Fruit fly (Drosophila melanogaster) whole organism, embryonic: ENCODE results near the gene hiro.

Experiments used
- Bteb2 ChIP-seq: fragments of 200-800 bp; sonication (Bioruptor generic); optimal IDR thresholded peaks from 2 replicates; lab custom pipeline; 2016; ENCODE audit warnings: missing biosample characterization, missing genetic modification characterization
- CG10209 ChIP-seq: fragments of 200-800 bp; sonication (Bioruptor generic); optimal IDR thresholded peaks from 3 replicates; lab custom pipeline; 2017; ENCODE audit warnings: missing biosample characterization, mild to moderate bottlenecking, missing genetic modification characterization, missing genetic modification reagents
- CG10274 ChIP-seq: fragments of 200-800 bp; sonication (Bioruptor generic); optimal IDR thresholded peaks from 3 replicates; lab custom pipeline; 2017; ENCODE audit warnings: missing biosample characterization, mild to moderate bottlenecking, missing genetic modification characterization
- CG11398 ChIP-seq: fragments of 200-800 bp; sonication (Bioruptor generic); optimal IDR thresholded peaks from 2 replicates; lab custom pipeline; 2016; ENCODE audit warnings: missing biosample characterization, missing genetic modification characterization
- CG12391 ChIP-seq: fragments of 200-800 bp; sonication (Bioruptor generic); optimal IDR thresholded peaks from 3 replicates; lab custom pipeline; 2018; ENCODE audit warnings: missing biosample characterization, mild to moderate bottlenecking, missing genetic modification characterization, moderate library complexity
- CG13123 ChIP-seq: fragments of 200-800 bp; sonication (Bioruptor generic); optimal IDR thresholded peaks from 2 replicates; lab custom pipeline; 2016; ENCODE audit warnings: missing biosample characterization, missing genetic modification characterization
- CG13775 ChIP-seq: fragments of 200-800 bp; sonication (Bioruptor generic); optimal IDR thresholded peaks from 3 replicates; lab custom pipeline; 2017; ENCODE audit warnings: missing biosample characterization, mild to moderate bottlenecking, missing genetic modification characterization
- CG13894 ChIP-seq: fragments of 200-800 bp; sonication (Bioruptor generic); optimal IDR thresholded peaks from 3 replicates; lab custom pipeline; 2018; ENCODE audit warnings: missing biosample characterization, mild to moderate bottlenecking, missing genetic modification characterization, moderate library complexity
- CG15514 ChIP-seq: fragments of 200-800 bp; sonication (Bioruptor generic); optimal IDR thresholded peaks from 3 replicates; lab custom pipeline; 2017; ENCODE audit warnings: missing biosample characterization, missing genetic modification characterization, mild to moderate bottlenecking, moderate library complexity, missing genetic modification reagents
- CG16863 ChIP-seq: fragments of 200-800 bp; sonication (Bioruptor generic); optimal IDR thresholded peaks from 3 replicates; lab custom pipeline; 2016; ENCODE audit warnings: missing biosample characterization, missing genetic modification characterization
- CG2889 ChIP-seq: fragments of 200-800 bp; sonication (Bioruptor generic); IDR thresholded peaks from 3 replicates; pipeline ENCODE4 v1.3.6; 2022; ENCODE audit warnings: missing biosample characterization, missing genetic modification characterization
- CG3065 ChIP-seq: fragments of 200-800 bp; sonication (Bioruptor generic); optimal IDR thresholded peaks from 2 replicates; lab custom pipeline; 2016; ENCODE audit warnings: missing biosample characterization, missing genetic modification characterization
- CG3995 ChIP-seq: fragments of 200-800 bp; sonication (Bioruptor generic); optimal IDR thresholded peaks from 3 replicates; lab custom pipeline; 2016; ENCODE audit warnings: missing biosample characterization, missing genetic modification characterization
- CG4282 ChIP-seq: fragments of 200-800 bp; sonication (Bioruptor generic); optimal IDR thresholded peaks from 2 replicates; lab custom pipeline; 2016; ENCODE audit warnings: missing biosample characterization, missing genetic modification characterization
- CG4404 ChIP-seq: fragments of 200-800 bp; sonication (Bioruptor generic); IDR thresholded peaks from 2 replicates; pipeline ENCODE4 v1.3.6; 2022; ENCODE audit warnings: missing biosample characterization, missing genetic modification characterization
- CG7963 ChIP-seq: fragments of 200-800 bp; sonication (Bioruptor generic); IDR thresholded peaks from 3 replicates; pipeline ENCODE4 v1.3.6; 2022; ENCODE audit warnings: missing biosample characterization, missing genetic modification characterization; ENCODE audit not compliant: partially characterized antibody
- CkIIα-i1 ChIP-seq: fragments of 200-800 bp; sonication (Bioruptor generic); IDR thresholded peaks from 2 replicates; pipeline ENCODE4 v1.3.6; 2022; ENCODE audit warnings: missing biosample characterization, missing genetic modification characterization
- Dbx ChIP-seq: fragments of 200-800 bp; sonication (Bioruptor generic); IDR thresholded peaks from 3 replicates; pipeline ENCODE4 v1.3.6; 2022; ENCODE audit warnings: missing biosample characterization, missing genetic modification characterization
- HLH4C ChIP-seq: fragments of 200-800 bp; sonication (Bioruptor generic); IDR thresholded peaks from 3 replicates; pipeline ENCODE4 v1.3.6; 2022; ENCODE audit warnings: missing biosample characterization, missing genetic modification characterization; ENCODE audit not compliant: partially characterized antibody
- Hr3 ChIP-seq: fragments of 200-800 bp; sonication (Bioruptor generic); optimal IDR thresholded peaks from 3 replicates; lab custom pipeline; 2016; ENCODE audit warnings: missing biosample characterization, missing genetic modification characterization
- Hr39 ChIP-seq: fragments of >200 bp; optimal IDR thresholded peaks from 2 replicates; lab custom pipeline; 2017
- Hr78 ChIP-seq, 2 experiments: fragments of 200-800 bp in 1 of 2; fragments of >200 bp in 1 of 2; sonication (Bioruptor generic) in 1 of 2; optimal IDR thresholded peaks; 2 replicates each; lab custom pipeline; 2017 to 2019; ENCODE audit warnings: missing biosample characterization in 2 of 2, missing genetic modification characterization in 2 of 2, mild to moderate bottlenecking in 1 of 2, moderate library complexity in 1 of 2
- Jarid2 ChIP-seq: fragments of 200-800 bp; sonication (Bioruptor generic); optimal IDR thresholded peaks from 3 replicates; lab custom pipeline; 2017; ENCODE audit warnings: mild to moderate bottlenecking, missing biosample characterization, missing genetic modification reagents, missing genetic modification characterization
- Lhr ChIP-seq: fragments of 200-800 bp; sonication (Bioruptor generic); optimal IDR thresholded peaks from 3 replicates; lab custom pipeline; 2017; ENCODE audit warnings: mild to moderate bottlenecking, missing biosample characterization, missing genetic modification reagents, missing genetic modification characterization
- Optix ChIP-seq: fragments of 200-800 bp; sonication (Bioruptor generic); IDR thresholded peaks from 3 replicates; pipeline ENCODE4 v1.3.6; 2022; ENCODE audit warnings: missing biosample characterization, missing genetic modification characterization
- PHDP ChIP-seq: fragments of 200-800 bp; sonication (Bioruptor generic); optimal IDR thresholded peaks from 3 replicates; lab custom pipeline; 2018; ENCODE audit warnings: missing biosample characterization, mild to moderate bottlenecking, missing genetic modification characterization, moderate library complexity
- Poxn ChIP-seq: fragments of 200-800 bp; sonication (Bioruptor generic); IDR thresholded peaks from 2 replicates; pipeline ENCODE4 v1.3.6; 2022; ENCODE audit warnings: missing biosample characterization, missing genetic modification characterization
- Ravus ChIP-seq: fragments of 200-800 bp; sonication (Bioruptor generic); IDR thresholded peaks from 2 replicates; pipeline ENCODE4 v1.3.6; 2022; ENCODE audit warnings: missing biosample characterization, missing genetic modification characterization
- Scr ChIP-seq: fragments of 200-800 bp; sonication (Bioruptor generic); IDR thresholded peaks from 2 replicates; pipeline ENCODE4 v1.3.6; 2022; ENCODE audit warnings: missing biosample characterization, missing genetic modification characterization; ENCODE audit not compliant: partially characterized antibody
- Side ChIP-seq: fragments of 200-800 bp; sonication (Bioruptor generic); optimal IDR thresholded peaks from 2 replicates; lab custom pipeline; 2016; ENCODE audit warnings: missing biosample characterization, missing genetic modification characterization
- Ssrp ChIP-seq: fragments of 200-800 bp; sonication (Bioruptor generic); optimal IDR thresholded peaks from 2 replicates; lab custom pipeline; 2018; ENCODE audit warnings: missing biosample characterization, mild to moderate bottlenecking, missing genetic modification characterization, moderate library complexity
- ac ChIP-seq: fragments of 200-800 bp; sonication (Bioruptor generic); optimal IDR thresholded peaks from 3 replicates; lab custom pipeline; 2017; ENCODE audit warnings: missing biosample characterization, mild to moderate bottlenecking, missing genetic modification characterization
- aop ChIP-seq: fragments of 200-800 bp; sonication (Bioruptor generic); IDR thresholded peaks from 2 replicates; pipeline ENCODE4 v1.3.6; 2022; ENCODE audit warnings: missing biosample characterization, missing genetic modification characterization
- bcd ChIP-seq: fragments of 200-800 bp; sonication (Bioruptor generic); optimal IDR thresholded peaks from 2 replicates; lab custom pipeline; 2017; ENCODE audit warnings: missing biosample characterization, mild to moderate bottlenecking, missing genetic modification characterization
- chif ChIP-seq, 2 experiments: fragments of 200-800 bp; sonication (Bioruptor generic); optimal IDR thresholded peaks; 3 replicates each; lab custom pipeline; 2016; ENCODE audit warnings: missing biosample characterization in 2 of 2, missing genetic modification characterization in 2 of 2
- corto ChIP-seq: fragments of 200-800 bp; sonication (Bioruptor generic); optimal IDR thresholded peaks from 2 replicates; lab custom pipeline; 2016; ENCODE audit warnings: missing biosample characterization, mild to moderate bottlenecking, missing genetic modification characterization, moderate library complexity
- emc ChIP-seq: fragments of 200-800 bp; sonication (Bioruptor generic); optimal IDR thresholded peaks from 2 replicates; lab custom pipeline; 2016; ENCODE audit warnings: missing biosample characterization, missing genetic modification characterization
- gt ChIP-seq: fragments of 200-800 bp; sonication (Bioruptor generic); IDR thresholded peaks from 2 replicates; pipeline ENCODE4 v1.3.6; 2022; ENCODE audit warnings: missing biosample characterization, missing genetic modification characterization
- ham ChIP-seq: fragments of 200-800 bp; sonication (Bioruptor generic); IDR thresholded peaks from 2 replicates; pipeline ENCODE4 v1.3.6; 2022; ENCODE audit warnings: missing biosample characterization, missing genetic modification characterization
- knrl ChIP-seq: fragments of 200-800 bp; sonication (Bioruptor generic); IDR thresholded peaks from 3 replicates; pipeline ENCODE4 v1.3.6; 2022; ENCODE audit warnings: missing biosample characterization, missing genetic modification characterization; ENCODE audit not compliant: partially characterized antibody
- lilli ChIP-seq: fragments of 200-800 bp; sonication (Bioruptor generic); optimal IDR thresholded peaks from 3 replicates; lab custom pipeline; 2016; ENCODE audit warnings: missing biosample characterization, missing genetic modification characterization
- mld ChIP-seq: fragments of 200-800 bp; sonication (Bioruptor generic); IDR thresholded peaks from 3 replicates; pipeline ENCODE4 v1.3.6; 2022; ENCODE audit warnings: missing biosample characterization, missing genetic modification characterization; ENCODE audit not compliant: partially characterized antibody
- oc ChIP-seq: fragments of 200-800 bp; sonication (Bioruptor generic); optimal IDR thresholded peaks from 2 replicates; lab custom pipeline; 2018; ENCODE audit warnings: missing biosample characterization, mild to moderate bottlenecking, missing genetic modification characterization, moderate library complexity
- pros ChIP-seq: fragments of 200-800 bp; sonication (Bioruptor generic); optimal IDR thresholded peaks from 3 replicates; lab custom pipeline; 2019; ENCODE audit warnings: missing biosample characterization, mild to moderate bottlenecking, missing genetic modification characterization, moderate library complexity
- sc ChIP-seq, 3 experiments: fragments of >200 bp in 2 of 3; fragments of 200-800 bp in 1 of 3; sonication (Bioruptor generic) in 1 of 3; optimal IDR thresholded peaks; 2 replicates in 2 of 3; 3 replicates in 1 of 3; lab custom pipeline; 2017; ENCODE audit warnings: mild to moderate bottlenecking in 1 of 3, missing biosample characterization in 1 of 3, missing genetic modification characterization in 1 of 3, missing genetic modification reagents in 1 of 3
- tap ChIP-seq: fragments of 200-800 bp; optimal IDR thresholded peaks from 3 replicates; lab custom pipeline; 2019; ENCODE audit warnings: missing biosample characterization, mild to moderate bottlenecking, missing genetic modification characterization, moderate library complexity
- tio ChIP-seq: fragments of 200-800 bp; sonication (Bioruptor generic); optimal IDR thresholded peaks from 2 replicates; lab custom pipeline; 2017; ENCODE audit warnings: missing biosample characterization, missing genetic modification characterization, inconsistent platforms
- vnd ChIP-seq: fragments of 200-800 bp; sonication (Bioruptor generic); IDR thresholded peaks from 3 replicates; pipeline ENCODE4 v1.3.6; 2022; ENCODE audit warnings: missing biosample characterization, missing genetic modification characterization; ENCODE audit not compliant: partially characterized antibody
- vvl ChIP-seq: fragments of 200-800 bp; sonication (Bioruptor generic); IDR thresholded peaks from 2 replicates; pipeline ENCODE4 v1.3.6; 2022; ENCODE audit warnings: missing biosample characterization, missing genetic modification characterization
- wdn ChIP-seq: fragments of 200-800 bp; sonication (Bioruptor generic); IDR thresholded peaks from 2 replicates; pipeline ENCODE4 v1.3.6; 2022; ENCODE audit warnings: missing biosample characterization, missing genetic modification characterization
- wor ChIP-seq: fragments of 200-800 bp; sonication (Bioruptor generic); IDR thresholded peaks from 2 replicates; pipeline ENCODE4 v1.3.6; 2022; ENCODE audit warnings: missing biosample characterization, missing genetic modification characterization

The hiro gene

DNA sequence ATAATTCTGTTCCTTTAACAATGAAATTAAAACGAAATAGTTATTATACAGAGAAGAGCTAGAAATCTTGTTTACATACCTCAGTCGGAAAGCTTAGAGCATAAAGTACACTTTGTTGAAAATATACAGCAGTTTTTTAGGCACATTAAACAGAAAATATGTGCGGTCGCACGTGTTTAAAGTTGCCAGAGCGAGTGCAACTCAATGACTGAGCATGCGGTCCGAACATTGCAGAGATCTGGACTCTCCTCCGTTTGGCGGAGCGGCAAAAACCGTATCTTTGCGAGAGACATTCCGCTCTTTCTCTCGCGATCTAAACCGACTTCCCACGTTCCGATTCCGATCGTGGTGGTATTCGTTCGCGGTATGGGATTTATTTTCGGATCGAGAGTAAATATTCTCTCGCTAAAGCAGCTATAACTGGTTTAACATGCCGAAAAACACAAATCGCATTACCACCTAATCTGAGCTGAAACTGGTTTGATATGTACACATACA lies 20.3 kb upstream of the hiro start, which contains the start of gene CG13895 (continued):
- TF ChIP-seq CG2889 (GFP tag; lab: Robert Waterston, UW) (no peak), Scr (no peak), CG4404 (GFP tag; lab: Robert Waterston, UW) (no peak), chif (GFP tag; optimal IDR thresholded peaks at IDR 0.05; lab: Kevin White, UChicago) (no peak), Lhr (no peak), Ravus (GFP tag; lab: Robert Waterston, UW) (no peak), HLH4C (GFP tag; lab: Robert Waterston, UW) (no peak), CG12391 (tag; lab: Kevin White, UChicago) (no peak), knrl (GFP tag; lab: Robert Waterston, UW) (no peak), tio (no peak), CG10209 (no peak), Poxn (GFP tag; lab: Robert Waterston, UW) (no peak), Hr78 (GFP tag; optimal IDR thresholded peaks at IDR 0.05; lab: Kevin White, UChicago) (no peak), CG13894 (tag; lab: Kevin White, UChicago) (peak; percentile 99), vnd (GFP tag; lab: Robert Waterston, UW) (no peak), Hr3 (no peak), corto (GFP tag; lab: Kevin White, UChicago) (no peak), oc (peak; percentile 61), Jarid2 (GFP tag; lab: Kevin White, UChicago) (peak; percentile 84), wdn (no peak), ac (GFP tag; lab: Kevin White, UChicago) (no peak), CG15514 (GFP tag; lab: Kevin White, UChicago) (no peak), CG3995 (GFP tag; lab: Kevin White, UChicago) (no peak), CG7963 (no peak), CG13775 (GFP tag; lab: Kevin White, UChicago) (no peak), Ssrp (tag; lab: Kevin White, UChicago) (no peak), sc (optimal IDR thresholded peaks at IDR 0.05; lab: Kevin White, UChicago) (no peak), sc (GFP tag; optimal IDR thresholded peaks at IDR 0.05; lab: Kevin White, UChicago) (no peak), aop (GFP tag; lab: Robert Waterston, UW) (no peak), CG16863 (GFP tag; lab: Kevin White, UChicago) (no peak), lilli (no peak), PHDP (tag; lab: Kevin White, UChicago) (no peak), ham (no peak), Optix (GFP tag; lab: Robert Waterston, UW) (no peak), Dbx (GFP tag; lab: Robert Waterston, UW) (no peak; the same call in 2 of the 3 replicates), CkIIα-i1 (GFP tag; lab: Robert Waterston, UW) (no peak), tap (tag; lab: Kevin White, UChicago) (no peak), Side (GFP tag; lab: Kevin White, UChicago) (peak; percentile 12), CG4282 (GFP tag; lab: Kevin White, UChicago) (no peak), CG11398 (GFP tag; lab: Kevin White, UChicago) (no peak), emc (GFP tag; lab: Kevin White, UChicago) (no peak), Bteb2 (GFP tag; lab: Kevin White, UChicago) (no peak), Hr39 (lab: Kevin White, UChicago) (no peak), mld (no peak), pros (GFP tag; lab: Kevin White, UChicago) (peak; percentile 55), gt (no peak), CG10274 (no peak), bcd (GFP tag; lab: Kevin White, UChicago) (no peak), wor (GFP tag; lab: Robert Waterston, UW) (no peak), CG3065 (GFP tag; lab: Kevin White, UChicago) (no peak), CG13123 (no peak), vvl (no peak)
